Fruit fly (Drosophila melanogaster): ENCODE measurements around the gene osp.

- TF ChIP-seq CTCF (optimal IDR thresholded peaks at IDR 0.05) = no peak
- TF ChIP-seq CG8478 (optimal IDR thresholded peaks at IDR 0.05) = no peak
Observed at dm6 chr2L:14579449-14579848, 109.7 kb downstream of the osp start.
